Worm (Caenorhabditis elegans): Measurements from ENCODE around the gene str-151.
A peak's percentile ranks its signal among the peaks of the same experiment; 100 is the strongest.

The str-151 gene

ce11 chrV:16592947-16593791 lies 17.2 kb downstream of the str-151 start:
- TF ChIP-seq unc-39 (tag; optimal IDR thresholded peaks at IDR 0.05), result no peak
- TF ChIP-seq cnd-1 (tag; optimal IDR thresholded peaks at IDR 0.05), result no peak
- no peak for TF ChIP-seq mab-5 (tag; optimal IDR thresholded peaks at IDR 0.05)
- no peak for TF ChIP-seq unc-120 (tag; optimal IDR thresholded peaks at IDR 0.05; ENCODE audit: poor library complexity, severe bottlenecking)
- TF ChIP-seq M03D4.4 (tag; optimal IDR thresholded peaks at IDR 0.05), result no peak
- TF ChIP-seq ceh-39 (tag; optimal IDR thresholded peaks at IDR 0.05), result no peak
- no peak for TF ChIP-seq hlh-1 (tag; optimal IDR thresholded peaks at IDR 0.05)
- no peak for TF ChIP-seq ham-2 (GFP tag; optimal IDR thresholded peaks at IDR 0.05)
- TF ChIP-seq mls-2 (tag; optimal IDR thresholded peaks at IDR 0.05), result no peak
- TF ChIP-seq unc-62 (GFP tag; optimal IDR thresholded peaks at IDR 0.05), result no peak
- no peak for TF ChIP-seq ztf-11 (tag; optimal IDR thresholded peaks at IDR 0.05)
- TF ChIP-seq mep-1 (tag; optimal IDR thresholded peaks at IDR 0.05), result no peak
- TF ChIP-seq elt-3 (tag; optimal IDR thresholded peaks at IDR 0.05), result no peak
- TF ChIP-seq lsy-2 (tag; optimal IDR thresholded peaks at IDR 0.05), result no peak
- TF ChIP-seq pha-4 (tag; optimal IDR thresholded peaks at IDR 0.05), result no peak

ce11 chrV:16593792-16594059 lies 17.7 kb downstream of the str-151 start:
- TF ChIP-seq ceh-83 (GFP tag; optimal IDR thresholded peaks at IDR 0.05) (no peak), mab-5 (tag; optimal IDR thresholded peaks at IDR 0.05) (no peak), ceh-43 (GFP tag; optimal IDR thresholded peaks at IDR 0.05) (no peak), unc-62 (GFP tag; optimal IDR thresholded peaks at IDR 0.05) (no peak), unc-39 (tag; optimal IDR thresholded peaks at IDR 0.05) (no peak), pha-4 (tag; optimal IDR thresholded peaks at IDR 0.05) (no peak), ham-2 (GFP tag; optimal IDR thresholded peaks at IDR 0.05) (no peak), nhr-2 (tag; optimal IDR thresholded peaks at IDR 0.05) (no peak), sptf-1 (tag; optimal IDR thresholded peaks at IDR 0.05) (no peak), nhr-28 (tag; optimal IDR thresholded peaks at IDR 0.05) (no peak), ceh-39 (tag; optimal IDR thresholded peaks at IDR 0.05) (no peak)

- TF ChIP-seq ztf-11 (tag; optimal IDR thresholded peaks at IDR 0.05) (no peak), hlh-1 (tag; optimal IDR thresholded peaks at IDR 0.05) (peak; percentile 29), ceh-43 (GFP tag; optimal IDR thresholded peaks at IDR 0.05) (no peak)
Measured at ce11 chrV:16594514-16594913, 18.5 kb downstream of the str-151 start.

ce11 chrV:16595140-16595791 lies 19.3 kb downstream of the str-151 start, which contains the start of gene cpl-1:
Gene cpl-1, minus strand, starts transcription at chrV:16595346.
- peak; percentile 42 for TF ChIP-seq unc-120 (tag; optimal IDR thresholded peaks at IDR 0.05; ENCODE audit: poor library complexity, severe bottlenecking)
- no peak for TF ChIP-seq ceh-43 (GFP tag; optimal IDR thresholded peaks at IDR 0.05)
- TF ChIP-seq tbx-8 (GFP tag; optimal IDR thresholded peaks at IDR 0.05), result no peak
- TF ChIP-seq mls-2 (tag; optimal IDR thresholded peaks at IDR 0.05), result no peak
- TF ChIP-seq snpc-4 (tag; optimal IDR thresholded peaks at IDR 0.05), result no peak

ce11 chrV:16596102-16596501 lies 20.1 kb downstream of the str-151 start:
- TF ChIP-seq flh-1 (GFP tag; optimal IDR thresholded peaks at IDR 0.05), result no peak
- peak; percentile 60 for TF ChIP-seq elt-3 (tag; optimal IDR thresholded peaks at IDR 0.05)

- TF ChIP-seq unc-120 (tag; optimal IDR thresholded peaks at IDR 0.05; ENCODE audit: poor library complexity, severe bottlenecking), result peak; percentile 13
- peak; percentile 22 for TF ChIP-seq hlh-1 (tag; optimal IDR thresholded peaks at IDR 0.05)
- no peak for TF ChIP-seq ham-2 (GFP tag; optimal IDR thresholded peaks at IDR 0.05)
- TF ChIP-seq ceh-43 (GFP tag; optimal IDR thresholded peaks at IDR 0.05), result no peak
- peak; percentile 33 for TF ChIP-seq unc-62 (GFP tag; optimal IDR thresholded peaks at IDR 0.05)
- no peak for TF ChIP-seq pha-4 (tag; optimal IDR thresholded peaks at IDR 0.05)
- TF ChIP-seq mls-2 (tag; optimal IDR thresholded peaks at IDR 0.05), result no peak
- TF ChIP-seq nhr-237 (tag; optimal IDR thresholded peaks at IDR 0.05), result no peak
Measured at ce11 chrV:16598437-16598836, 22.4 kb downstream of the str-151 start.

ce11 chrV:16599835-16600234 lies 23.8 kb downstream of the str-151 start:
- no peak for TF ChIP-seq nhr-12 (tag; optimal IDR thresholded peaks at IDR 0.05)
- TF ChIP-seq zip-8 (tag; optimal IDR thresholded peaks at IDR 0.05), result no peak
- no peak for TF ChIP-seq nhr-28 (tag; optimal IDR thresholded peaks at IDR 0.05)
- no peak for TF ChIP-seq unc-39 (tag; optimal IDR thresholded peaks at IDR 0.05)

Data from whole organism, mixed stage, embryonic.